Fruit fly (Drosophila melanogaster) whole organism: ENCODE data around the gene CG31457.

Experiments
- CG8478 ChIP-seq: fragments of >200 bp; optimal IDR thresholded peaks from 2 replicates; lab custom pipeline; 2018; ENCODE audit warnings: inconsistent platforms
- Dll ChIP-seq: fragments of >200 bp; optimal IDR thresholded peaks from 2 replicates; lab custom pipeline; 2017
- EcR ChIP-seq, 2 experiments: fragments of >200 bp; optimal IDR thresholded peaks; 2 replicates each; lab custom pipeline; 2017; ENCODE audit warnings: missing biosample characterization in 2 of 2, missing genetic modification characterization in 2 of 2, missing genetic modification reagents in 2 of 2
- pan ChIP-seq: fragments of >200 bp; optimal IDR thresholded peaks from 2 replicates; lab custom pipeline; 2017
- psq ChIP-seq: fragments of >200 bp; optimal IDR thresholded peaks from 2 replicates; lab custom pipeline; 2017
- usp ChIP-seq: fragments of >200 bp; optimal IDR thresholded peaks from 2 replicates; lab custom pipeline; 2017; ENCODE audit warnings: missing biosample characterization, missing genetic modification characterization, mixed read lengths

- no peak for TF ChIP-seq psq (lab: Kevin White, UChicago)
- TF ChIP-seq EcR (GFP tag; optimal IDR thresholded peaks at IDR 0.05; lab: Kevin White, UChicago): no peak
- TF ChIP-seq pan (lab: Kevin White, UChicago): no peak
- TF ChIP-seq usp: no peak
- TF ChIP-seq CG8478: no peak
- TF ChIP-seq Dll (lab: Kevin White, UChicago): no peak
Measured at dm6 chr3R:23130884-23131283, 3.1 kb upstream of the CG31457 start.
